Fruit fly (Drosophila melanogaster) whole organism: Measurements from ENCODE around the gene Ufsp2.

Source experiments
- CG8478 ChIP-seq: fragments of >200 bp; optimal IDR thresholded peaks from 2 replicates; lab custom pipeline; 2018; ENCODE audit warnings: inconsistent platforms
- Dll ChIP-seq: fragments of >200 bp; optimal IDR thresholded peaks from 2 replicates; lab custom pipeline; 2017
- EcR ChIP-seq, 2 experiments: fragments of >200 bp; optimal IDR thresholded peaks; 2 replicates each; lab custom pipeline; 2017; ENCODE audit warnings: missing biosample characterization in 2 of 2, missing genetic modification characterization in 2 of 2, missing genetic modification reagents in 2 of 2
- pan ChIP-seq: fragments of >200 bp; optimal IDR thresholded peaks from 2 replicates; lab custom pipeline; 2017
- psq ChIP-seq: fragments of >200 bp; optimal IDR thresholded peaks from 2 replicates; lab custom pipeline; 2017
- usp ChIP-seq: fragments of >200 bp; optimal IDR thresholded peaks from 2 replicates; lab custom pipeline; 2017; ENCODE audit warnings: missing biosample characterization, missing genetic modification characterization, mixed read lengths

DNA sequence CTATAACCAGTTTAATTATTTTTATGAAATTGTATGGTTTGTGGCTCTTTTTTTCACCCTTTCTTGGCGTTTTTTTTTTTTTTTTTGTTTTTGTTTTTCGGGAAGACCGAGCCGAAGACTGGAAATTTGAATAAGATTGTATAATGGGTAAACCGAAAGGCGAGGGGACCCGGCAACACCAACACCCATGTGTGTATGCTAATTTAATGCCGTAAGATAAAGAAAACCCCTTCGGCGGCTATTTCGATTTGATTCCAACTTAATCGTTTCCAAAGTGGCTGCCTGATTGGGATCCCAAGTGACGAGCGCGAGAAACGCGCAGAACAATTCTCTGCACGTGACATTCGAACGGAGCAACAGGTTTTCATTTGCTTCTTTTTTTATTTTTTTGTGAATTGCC, 32.9 kb upstream of the Ufsp2 start:
- no peak for TF ChIP-seq Dll (lab: Kevin White, UChicago)
- TF ChIP-seq psq (lab: Kevin White, UChicago) = no peak
- TF ChIP-seq CG8478 (lab: Kevin White, UChicago) = no peak
- TF ChIP-seq pan (lab: Kevin White, UChicago) = no peak
- no peak for TF ChIP-seq usp (GFP tag; lab: Kevin White, UChicago)
- no peak for TF ChIP-seq EcR (GFP tag; optimal IDR thresholded peaks at IDR 0.05; lab: Kevin White, UChicago)
